Fruit fly (Drosophila melanogaster) whole organism, larva: Measurements from ENCODE around the gene Hsp67Bc.

Source experiments
- noc ChIP-seq: fragments of 200-800 bp; sonication (Bioruptor generic); optimal IDR thresholded peaks from 3 replicates; lab custom pipeline; 2019; ENCODE audit warnings: missing biosample characterization, mild to moderate bottlenecking, missing genetic modification characterization, moderate library complexity

The Hsp67Bc gene

dm6 chr3L:9399013-9399750 is 26.9 kb upstream of the Hsp67Bc start, which contains the start of gene CG4080:
CG4080 (minus strand) TSS chr3L:9399227.
- TF ChIP-seq noc (tag; lab: Kevin White, UChicago) = peak; percentile 16

dm6 chr3L:9398435-9398981 is 26.2 kb upstream of the Hsp67Bc start:
- TF ChIP-seq noc (tag; lab: Kevin White, UChicago) = no peak

- no peak for TF ChIP-seq noc (tag; lab: Kevin White, UChicago)
Observed at dm6 chr3L:9398028-9398427, 25.7 kb upstream of the Hsp67Bc start.

- peak; percentile 89 for TF ChIP-seq noc (tag; lab: Kevin White, UChicago)
Observed at dm6 chr3L:9397156-9397555, 24.9 kb upstream of the Hsp67Bc start.

dm6 chr3L:9396704-9397103 is 24.4 kb upstream of the Hsp67Bc start:
- TF ChIP-seq noc (tag; lab: Kevin White, UChicago) = no peak

- TF ChIP-seq noc (tag; lab: Kevin White, UChicago) = no peak
Observed at dm6 chr3L:9396038-9396437, 23.7 kb upstream of the Hsp67Bc start.

- no peak for TF ChIP-seq noc (tag; lab: Kevin White, UChicago)
Observed at dm6 chr3L:9391340-9391980, 19.2 kb upstream of the Hsp67Bc start.

dm6 chr3L:9384445-9385079 is 12.3 kb upstream of the Hsp67Bc start:
- TF ChIP-seq noc (tag; lab: Kevin White, UChicago) = no peak

dm6 chr3L:9383345-9384075 is 11.2 kb upstream of the Hsp67Bc start, which contains the start of gene Hsp27:
Hsp27 (plus strand) TSS chr3L:9384063.
- peak; percentile 98 for TF ChIP-seq noc (tag; lab: Kevin White, UChicago)

dm6 chr3L:9381602-9382001 is 9.3 kb upstream of the Hsp67Bc start, which contains the start of gene Hsp23:
Hsp23 (plus strand) TSS chr3L:9381882.
- TF ChIP-seq noc (tag; lab: Kevin White, UChicago) = no peak

dm6 chr3L:9380344-9380849 is 8.1 kb upstream of the Hsp67Bc start:
- TF ChIP-seq noc (tag; lab: Kevin White, UChicago) = no peak

- TF ChIP-seq noc (tag; lab: Kevin White, UChicago) = no peak
Observed at dm6 chr3L:9379484-9380343, 7.4 kb upstream of the Hsp67Bc start, which contains the start of gene Hsp67Ba. Hsp67Ba (minus strand) TSS chr3L:9379534.

- TF ChIP-seq noc (tag; lab: Kevin White, UChicago) = peak; percentile 88
Observed at dm6 chr3L:9377198-9378035, 5.1 kb upstream of the Hsp67Bc start, which contains the start of gene Hsp26. Hsp26 (minus strand) TSS chr3L:9377427.
